Worm (Caenorhabditis elegans): ENCODE measurements around the gene srd-48.

DNA sequence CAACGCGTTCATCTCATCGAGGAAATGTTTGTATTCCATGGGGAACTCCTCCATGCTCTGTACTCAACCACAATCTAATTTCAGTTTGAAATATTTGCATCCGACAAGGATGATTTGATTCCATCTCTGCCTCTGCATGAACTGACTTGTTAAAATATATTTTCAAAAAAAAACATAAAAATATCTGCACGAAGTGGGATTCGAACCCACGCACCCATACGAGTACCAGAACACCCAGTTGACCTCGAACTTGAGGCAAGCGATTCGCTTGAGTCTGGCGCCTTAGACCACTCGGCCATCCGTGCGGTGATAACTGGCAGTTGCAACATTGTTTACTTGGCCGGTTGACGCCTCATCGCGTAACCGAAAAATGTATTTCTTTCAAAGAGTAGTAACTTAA is 11.9 kb downstream of the srd-48 start:
- TF ChIP-seq nhr-28 (tag; optimal IDR thresholded peaks at IDR 0.05) (peak; percentile 56), snpc-4 (tag; optimal IDR thresholded peaks at IDR 0.05) (no peak), dpl-1 (GFP tag; optimal IDR thresholded peaks at IDR 0.05) (no peak), R02D3.7 (tag; optimal IDR thresholded peaks at IDR 0.05) (no peak), egl-27 (tag; optimal IDR thresholded peaks at IDR 0.05) (no peak)
